Fruit fly (Drosophila melanogaster) whole organism, adult: Measurements from ENCODE around the gene Pomp.

ENCODE experiments used
- CG14711 ChIP-seq: fragments of 200-800 bp; sonication (Bioruptor generic); optimal IDR thresholded peaks from 2 replicates; lab custom pipeline; 2018; ENCODE audit warnings: missing biosample characterization, mild to moderate bottlenecking, missing genetic modification characterization, moderate library complexity
- CG33017 ChIP-seq: fragments of 200-800 bp; sonication (Bioruptor generic); optimal IDR thresholded peaks from 2 replicates; lab custom pipeline; 2018; ENCODE audit warnings: missing biosample characterization, mild to moderate bottlenecking, missing genetic modification characterization, moderate library complexity
- CG5204 ChIP-seq: fragments of 200-800 bp; sonication (Bioruptor generic); optimal IDR thresholded peaks from 2 replicates; lab custom pipeline; 2016; ENCODE audit warnings: missing biosample characterization, missing genetic modification characterization
- CG7101 ChIP-seq: fragments of 200-800 bp; sonication (Bioruptor generic); optimal IDR thresholded peaks from 2 replicates; lab custom pipeline; 2018; ENCODE audit warnings: missing biosample characterization, mild to moderate bottlenecking, missing genetic modification characterization, moderate library complexity
- Hr96 ChIP-seq: fragments of 200-800 bp; sonication (Bioruptor generic); optimal IDR thresholded peaks from 2 replicates; lab custom pipeline; 2016; ENCODE audit warnings: missing biosample characterization, missing genetic modification characterization
- cic ChIP-seq: fragments of 200-800 bp; sonication (Bioruptor generic); optimal IDR thresholded peaks from 2 replicates; lab custom pipeline; 2017; ENCODE audit warnings: missing biosample characterization, mild to moderate bottlenecking, missing genetic modification characterization, moderate library complexity
- ovo ChIP-seq: fragments of 200-800 bp; sonication (Bioruptor generic); optimal IDR thresholded peaks from 2 replicates; lab custom pipeline; 2016; ENCODE audit warnings: missing biosample characterization, missing genetic modification characterization
- toe ChIP-seq: fragments of 200-800 bp; sonication (Bioruptor generic); optimal IDR thresholded peaks from 2 replicates; lab custom pipeline; 2016; ENCODE audit warnings: missing biosample characterization, missing genetic modification characterization

dm6 chr2L:20783908-20784307 lies 3.5 kb upstream of the Pomp start:
- no peak for TF ChIP-seq CG7101 (tag; lab: Kevin White, UChicago)
- no peak for TF ChIP-seq CG33017 (tag; lab: Kevin White, UChicago)
- no peak for TF ChIP-seq CG14711
- no peak for TF ChIP-seq cic
- TF ChIP-seq toe (GFP tag; lab: Kevin White, UChicago) = no peak
- no peak for TF ChIP-seq Hr96 (GFP tag; lab: Kevin White, UChicago)
- no peak for TF ChIP-seq CG5204 (GFP tag; lab: Kevin White, UChicago)
- no peak for TF ChIP-seq ovo
